Worm (Caenorhabditis elegans) whole organism, L1 larva: ENCODE results near the gene F41B4.1.

ENCODE experiments used
- C04F5.9 ChIP-seq: sonication (generic microtip); optimal IDR thresholded peaks from 2 replicates; lab custom pipeline; 2016; ENCODE audit warnings: missing genetic modification characterization, missing compliant biosample characterization
- alr-1 ChIP-seq: fragments of 200-800 bp; sonication (Bioruptor generic); optimal IDR thresholded peaks from 2 replicates; lab custom pipeline; 2018; ENCODE audit warnings: borderline replicate concordance, mild to moderate bottlenecking, missing genetic modification characterization, missing compliant biosample characterization
- aly-2 ChIP-seq: fragments of 150-350 bp; optimal IDR thresholded peaks from 2 replicates; lab custom pipeline; 2014; ENCODE audit warnings: missing biosample characterization, missing genetic modification characterization
- ama-1 ChIP-seq: fragments of 150-350 bp; optimal IDR thresholded peaks from 2 replicates; lab custom pipeline; 2014
- blmp-1 ChIP-seq: fragments of 150-350 bp; optimal IDR thresholded peaks from 2 replicates; lab custom pipeline; 2014; ENCODE audit warnings: missing biosample characterization, missing genetic modification characterization
- ceh-63 ChIP-seq: fragments of 200-800 bp; sonication (Bioruptor generic); optimal IDR thresholded peaks from 2 replicates; lab custom pipeline; 2018; ENCODE audit warnings: mild to moderate bottlenecking, missing genetic modification characterization, missing compliant biosample characterization
- ceh-88 ChIP-seq: fragments of 200-800 bp; sonication (Bioruptor generic); IDR thresholded peaks from 2 replicates; pipeline ENCODE4 v1.3.6; 2022; ENCODE audit warnings: missing genetic modification characterization, missing compliant biosample characterization
- ceh-90 ChIP-seq: sonication (generic microtip); optimal IDR thresholded peaks from 2 replicates; lab custom pipeline; 2016; ENCODE audit warnings: missing genetic modification characterization, missing compliant biosample characterization
- ces-1 ChIP-seq: fragments of 150-350 bp; optimal IDR thresholded peaks from 2 replicates; lab custom pipeline; 2014; ENCODE audit warnings: missing biosample characterization, missing genetic modification reagents, missing genetic modification characterization
- dpl-1 ChIP-seq, 3 experiments: fragments of 150-350 bp in 2 of 3; sonication (generic microtip) in 1 of 3; optimal IDR thresholded peaks; 2 replicates each; lab custom pipeline; 2014 to 2017; ENCODE audit warnings: missing biosample characterization in 3 of 3, missing genetic modification characterization in 3 of 3, missing genetic modification reagents in 3 of 3
- dsc-1 ChIP-seq: sonication (generic microtip); optimal IDR thresholded peaks from 2 replicates; lab custom pipeline; 2016; ENCODE audit warnings: mild to moderate bottlenecking, missing genetic modification characterization, missing compliant biosample characterization
- efl-1 ChIP-seq, 4 experiments: fragments of 150-350 bp; optimal IDR thresholded peaks in 3 of 4; peaks in 1 of 4; 1 replicate in 1 of 4; 2 replicates in 3 of 4; lab custom pipeline; 2014; ENCODE audit warnings: missing biosample characterization in 2 of 4, missing genetic modification characterization in 2 of 4, missing genetic modification reagents in 2 of 4
- efl-3 ChIP-seq: fragments of 200-800 bp; sonication (Bioruptor generic); optimal IDR thresholded peaks from 2 replicates; lab custom pipeline; 2018; ENCODE audit warnings: mild to moderate bottlenecking, missing genetic modification characterization, missing compliant biosample characterization
- egl-13 ChIP-seq: sonication (generic microtip); optimal IDR thresholded peaks from 2 replicates; lab custom pipeline; 2016; ENCODE audit warnings: missing genotype, missing genetic modification reagents, missing genetic modification characterization, missing compliant biosample characterization
- elt-2 ChIP-seq: sonication (generic microtip); optimal IDR thresholded peaks from 2 replicates; lab custom pipeline; 2016; ENCODE audit warnings: missing genetic modification characterization, mild to moderate bottlenecking, inconsistent platforms, missing compliant biosample characterization, missing genetic modification reagents
- ets-5 ChIP-seq: fragments of 200-800 bp; sonication (Bioruptor generic); IDR thresholded peaks from 2 replicates; pipeline ENCODE4 v1.3.6; 2022; ENCODE audit warnings: missing genetic modification characterization, missing compliant biosample characterization
- fkh-4 ChIP-seq: sonication (generic microtip); optimal IDR thresholded peaks from 2 replicates; lab custom pipeline; 2016; ENCODE audit warnings: missing compliant biosample characterization, missing genetic modification characterization, borderline replicate concordance
- grh-1 ChIP-seq: fragments of 200-800 bp; sonication (Bioruptor generic); IDR thresholded peaks from 2 replicates; pipeline ENCODE4 v1.3.6; 2022; ENCODE audit warnings: missing genetic modification reagents, missing genetic modification characterization, missing compliant biosample characterization
- irx-1 ChIP-seq: sonication (generic microtip); optimal IDR thresholded peaks from 2 replicates; lab custom pipeline; 2016; ENCODE audit warnings: missing genetic modification characterization, missing compliant biosample characterization
- lin-13 ChIP-seq: fragments of 150-350 bp; optimal IDR thresholded peaks from 2 replicates; lab custom pipeline; 2014; ENCODE audit warnings: missing biosample characterization, missing genetic modification reagents, missing genetic modification characterization
- lin-14 ChIP-seq: fragments of 200-800 bp; sonication (Bioruptor generic); optimal IDR thresholded peaks from 2 replicates; lab custom pipeline; 2018; ENCODE audit warnings: mild to moderate bottlenecking, missing genetic modification characterization, moderate library complexity, missing compliant biosample characterization
- lin-15B ChIP-seq: fragments of 150-350 bp; sonication (generic microtip); optimal IDR thresholded peaks from 3 replicates; lab custom pipeline; 2014; ENCODE audit warnings: missing biosample characterization, missing genetic modification characterization
- lin-35 ChIP-seq, 2 experiments: fragments of 150-350 bp; optimal IDR thresholded peaks; 2 replicates each; lab custom pipeline; 2014; ENCODE audit warnings: missing biosample characterization in 2 of 2, missing genetic modification characterization in 2 of 2, missing genetic modification reagents in 2 of 2
- lsy-2 ChIP-seq, 2 experiments: fragments of 150-350 bp; optimal IDR thresholded peaks; 2 replicates each; lab custom pipeline; 2014; ENCODE audit warnings: missing biosample characterization in 2 of 2, missing genetic modification characterization in 2 of 2
- mef-2 ChIP-seq: fragments of 150-350 bp; optimal IDR thresholded peaks from 2 replicates; lab custom pipeline; 2014; ENCODE audit warnings: missing biosample characterization, missing genetic modification characterization
- nhr-11 ChIP-seq: fragments of 150-350 bp; optimal IDR thresholded peaks from 2 replicates; lab custom pipeline; 2014; ENCODE audit warnings: missing biosample characterization, missing genetic modification characterization
- nhr-19 ChIP-seq: fragments of 200-800 bp; sonication (Bioruptor generic); conservative IDR thresholded peaks from 2 replicates; pipeline ENCODE4 v1.3.6; 2022; ENCODE audit warnings: missing genetic modification characterization, missing compliant biosample characterization
- nhr-20 ChIP-seq: sonication (generic microtip); optimal IDR thresholded peaks from 2 replicates; lab custom pipeline; 2016; ENCODE audit warnings: mild to moderate bottlenecking, missing genetic modification characterization, missing compliant biosample characterization
- nhr-28 ChIP-seq: fragments of 150-350 bp; optimal IDR thresholded peaks from 2 replicates; lab custom pipeline; 2014; ENCODE audit warnings: missing biosample characterization, missing genetic modification characterization
- nhr-71 ChIP-seq: sonication (generic microtip); optimal IDR thresholded peaks from 2 replicates; lab custom pipeline; 2016; ENCODE audit warnings: mild to moderate bottlenecking, missing genetic modification characterization, moderate library complexity, missing compliant biosample characterization
- nhr-77 ChIP-seq: fragments of 150-350 bp; optimal IDR thresholded peaks from 2 replicates; lab custom pipeline; 2014; ENCODE audit warnings: missing biosample characterization, missing genetic modification characterization
- nhr-84 ChIP-seq: sonication (generic microtip); optimal IDR thresholded peaks from 2 replicates; lab custom pipeline; 2017; ENCODE audit warnings: missing biosample characterization, missing genetic modification characterization
- nhr-85 ChIP-seq: sonication (generic microtip); peaks from one replicate; lab custom pipeline; 2016; ENCODE audit warnings: missing genetic modification characterization, inconsistent platforms, missing compliant biosample characterization
- nhr-90 ChIP-seq: sonication (generic microtip); optimal IDR thresholded peaks from 2 replicates; lab custom pipeline; 2016; ENCODE audit warnings: mild to moderate bottlenecking, missing genetic modification characterization, missing compliant biosample characterization; ENCODE audit not compliant: poor library complexity
- pag-3 ChIP-seq: sonication (generic microtip); optimal IDR thresholded peaks from 2 replicates; lab custom pipeline; 2017; ENCODE audit warnings: missing genetic modification characterization, mild to moderate bottlenecking, missing compliant biosample characterization, antibody characterized with exemption, borderline replicate concordance; ENCODE audit not compliant: insufficient read depth
- pax-3 ChIP-seq: fragments of 200-800 bp; sonication (Bioruptor generic); optimal IDR thresholded peaks from 2 replicates; lab custom pipeline; 2018; ENCODE audit warnings: mild to moderate bottlenecking, missing genetic modification characterization, moderate library complexity, missing compliant biosample characterization
- pqm-1 ChIP-seq: sonication (generic microtip); optimal IDR thresholded peaks from 3 replicates; lab custom pipeline; 2017; ENCODE audit warnings: missing biosample characterization, missing genetic modification characterization
- skn-1 ChIP-seq: fragments of 150-350 bp; optimal IDR thresholded peaks from 2 replicates; lab custom pipeline; 2014; ENCODE audit warnings: missing biosample characterization, missing genetic modification characterization
- snpc-4 ChIP-seq: fragments of 150-350 bp; optimal IDR thresholded peaks from 2 replicates; lab custom pipeline; 2014; ENCODE audit warnings: missing biosample characterization, missing genetic modification characterization
- snu-23 ChIP-seq: sonication (generic microtip); optimal IDR thresholded peaks from 2 replicates; lab custom pipeline; 2016; ENCODE audit warnings: missing genetic modification characterization, missing compliant biosample characterization
- sox-4 ChIP-seq: sonication (generic microtip); optimal IDR thresholded peaks from 2 replicates; lab custom pipeline; 2016; ENCODE audit warnings: missing genetic modification characterization, missing compliant biosample characterization
- sptf-1 ChIP-seq: fragments of 150-350 bp; optimal IDR thresholded peaks from 2 replicates; lab custom pipeline; 2014; ENCODE audit warnings: missing biosample characterization, missing genetic modification characterization
- sup-37 ChIP-seq: fragments of 200-800 bp; sonication (Bioruptor generic); optimal IDR thresholded peaks from 2 replicates; lab custom pipeline; 2018; ENCODE audit warnings: mild to moderate bottlenecking, missing genetic modification characterization, missing compliant biosample characterization
- tbx-2 ChIP-seq: sonication (generic microtip); optimal IDR thresholded peaks from 2 replicates; lab custom pipeline; 2016; ENCODE audit warnings: missing genetic modification characterization, missing compliant biosample characterization
- unc-130 ChIP-seq: fragments of 150-350 bp; optimal IDR thresholded peaks from 2 replicates; lab custom pipeline; 2017; ENCODE audit warnings: missing biosample characterization, missing genetic modification characterization, inconsistent platforms
- unc-62 ChIP-seq: fragments of 150-350 bp; optimal IDR thresholded peaks from 2 replicates; lab custom pipeline; 2014; ENCODE audit warnings: missing biosample characterization, missing genetic modification reagents, missing genetic modification characterization
- zag-1 ChIP-seq: fragments of 150-350 bp; optimal IDR thresholded peaks from 2 replicates; lab custom pipeline; 2014; ENCODE audit warnings: missing biosample characterization, missing genetic modification characterization
- ztf-4 ChIP-seq: fragments of 150-350 bp; optimal IDR thresholded peaks from 2 replicates; lab custom pipeline; 2014; ENCODE audit warnings: missing biosample characterization, missing genetic modification characterization

F41B4.1 gene

ce11 chrX:6818036-6818488 lies 7.6 kb downstream of the F41B4.1 start, which contains the start of gene dhs-28 (continued):
- TF ChIP-seq C04F5.9 (tag; lab: Kevin White, UChicago) (no peak), ztf-4 (tag; lab: Kevin White, UChicago) (no peak), aly-2 (no peak), pqm-1 (tag; lab: Kevin White, UChicago) (no peak), nhr-90 (tag; lab: Kevin White, UChicago) (no peak), lin-35 (GFP tag; optimal IDR thresholded peaks at IDR 0.05; lab: Kevin White, UChicago) (peak in 1 of 2 experiments; percentile 68), ceh-63 (GFP tag; lab: Kevin White, UChicago) (no peak), ama-1 (lab: Kevin White, UChicago) (peak; percentile 11), grh-1 (GFP tag; lab: Robert Waterston, UW) (no peak), nhr-28 (tag; lab: Kevin White, UChicago) (no peak), nhr-84 (tag; lab: Kevin White, UChicago) (no peak), nhr-77 (no peak), egl-13 (tag; lab: Kevin White, UChicago) (no peak), blmp-1 (no peak), ets-5 (GFP tag; lab: Robert Waterston, UW) (no peak), unc-130 (tag; lab: Kevin White, UChicago) (no peak), efl-3 (GFP tag; lab: Kevin White, UChicago) (no peak), ceh-88 (no peak), nhr-11 (no peak), sox-4 (no peak), elt-2 (tag; lab: Kevin White, UChicago) (peak; percentile 63), pag-3 (tag; lab: Kevin White, UChicago) (no peak), tbx-2 (tag; lab: Kevin White, UChicago) (no peak), nhr-85 (tag; lab: Kevin White, UChicago) (no peak), lsy-2 (tag; optimal IDR thresholded peaks at IDR 0.05; lab: Kevin White, UChicago) (no peak), efl-1 (optimal IDR thresholded peaks at IDR 0.05; lab: Kevin White, UChicago) (no peak), efl-1 (GFP tag; optimal IDR thresholded peaks at IDR 0.05 in 1 of 2; lab: Kevin White, UChicago) (peak in 1 of 2 experiments; percentile 17), zag-1 (tag; lab: Kevin White, UChicago) (no peak), irx-1 (tag; lab: Kevin White, UChicago) (no peak), skn-1 (tag; lab: Kevin White, UChicago) (no peak), lin-14 (peak; percentile 18), sptf-1 (no peak), nhr-20 (tag; lab: Kevin White, UChicago) (peak; percentile 57), pax-3 (no peak), nhr-19 (GFP tag; lab: Robert Waterston, UW) (peak; percentile 30), snpc-4 (tag; lab: Kevin White, UChicago) (no peak), dpl-1 (GFP tag; optimal IDR thresholded peaks at IDR 0.05; lab: Kevin White, UChicago) (no peak), alr-1 (tag; lab: Kevin White, UChicago) (no peak), dsc-1 (no peak), lin-13 (GFP tag; lab: Kevin White, UChicago) (no peak), ceh-90 (tag; lab: Kevin White, UChicago) (no peak), unc-62 (GFP tag; lab: Kevin White, UChicago) (no peak), snu-23 (peak; percentile 21), ces-1 (GFP tag; lab: Kevin White, UChicago) (no peak), sup-37 (GFP tag; lab: Kevin White, UChicago) (no peak), mef-2 (tag; lab: Kevin White, UChicago) (no peak), nhr-71 (tag; lab: Kevin White, UChicago) (peak; percentile 6), fkh-4 (tag; lab: Kevin White, UChicago) (no peak), lin-15B (no peak)
- TF ChIP-seq, all 84 proteins: peak for 10
